Worm (Caenorhabditis elegans): ENCODE measurements around the gene madf-9.

Gene madf-9

DNA sequence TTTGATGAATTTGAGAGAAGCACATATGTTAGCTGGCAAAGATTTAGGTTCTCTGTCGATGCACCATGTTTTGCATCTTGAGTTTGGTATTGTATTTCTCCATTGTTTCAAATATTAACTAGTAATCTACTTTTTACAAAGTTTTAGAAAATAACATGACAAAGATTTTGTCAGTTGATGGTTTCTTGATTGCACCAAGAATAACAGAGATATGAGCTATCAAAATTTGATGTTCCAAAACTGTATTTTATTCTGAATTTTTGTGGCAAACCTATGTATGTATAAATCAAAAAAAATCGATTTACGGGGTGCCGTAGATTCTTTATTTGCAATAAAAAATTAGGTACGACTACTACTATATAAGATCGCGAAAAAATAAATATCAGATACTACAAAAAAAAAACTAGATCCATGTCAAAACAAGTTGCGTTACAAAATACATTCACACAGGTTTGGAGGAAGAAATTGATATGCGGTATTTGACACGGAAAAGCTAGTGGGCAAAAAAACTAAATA lies 8.0 kb downstream of the madf-9 start:
- no peak for TF ChIP-seq unc-62 (GFP tag; optimal IDR thresholded peaks at IDR 0.05)
- no peak for TF ChIP-seq nhr-2 (tag; optimal IDR thresholded peaks at IDR 0.05)
- TF ChIP-seq lin-13 (tag; optimal IDR thresholded peaks at IDR 0.05): no peak
- TF ChIP-seq mep-1 (tag; optimal IDR thresholded peaks at IDR 0.05): no peak
- TF ChIP-seq ceh-83 (GFP tag; optimal IDR thresholded peaks at IDR 0.05): no peak
- no peak for TF ChIP-seq flh-1 (GFP tag; optimal IDR thresholded peaks at IDR 0.05)
- no peak for TF ChIP-seq nhr-12 (tag; optimal IDR thresholded peaks at IDR 0.05)

DNA sequence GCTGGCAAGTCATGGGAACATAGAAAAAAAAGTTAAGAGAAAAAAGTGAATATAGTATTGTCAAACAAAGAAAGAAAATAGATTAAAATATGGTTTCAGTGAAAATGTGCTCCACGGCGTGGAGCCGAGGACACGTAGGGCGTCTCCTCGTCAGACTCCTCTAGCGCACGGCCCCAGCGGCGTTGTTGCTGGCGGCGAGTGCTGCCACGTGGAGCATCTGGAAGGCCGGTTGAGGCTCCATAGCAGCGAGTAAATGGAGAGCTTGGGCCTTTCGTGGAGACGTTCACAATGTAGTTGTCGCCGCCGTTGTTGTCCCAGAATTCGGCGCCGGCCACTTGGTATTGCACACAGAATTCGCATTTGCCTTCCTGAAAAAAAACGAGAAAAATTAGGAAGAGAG lies 8.6 kb downstream of the madf-9 start:
- no peak for TF ChIP-seq nhr-2 (tag; optimal IDR thresholded peaks at IDR 0.05)
- no peak for TF ChIP-seq hlh-1 (tag; optimal IDR thresholded peaks at IDR 0.05)
- TF ChIP-seq ceh-39 (tag; optimal IDR thresholded peaks at IDR 0.05): no peak
- no peak for TF ChIP-seq nhr-76 (tag; optimal IDR thresholded peaks at IDR 0.05)
- TF ChIP-seq tbx-8 (GFP tag; optimal IDR thresholded peaks at IDR 0.05): no peak
- no peak for TF ChIP-seq ces-1 (GFP tag; optimal IDR thresholded peaks at IDR 0.05)
- TF ChIP-seq ceh-43 (GFP tag; optimal IDR thresholded peaks at IDR 0.05): no peak
- no peak for TF ChIP-seq lin-32 (GFP tag; optimal IDR thresholded peaks at IDR 0.05)
- no peak for TF ChIP-seq sem-2 (GFP tag; optimal IDR thresholded peaks at IDR 0.05)
- no peak for TF ChIP-seq snpc-4 (tag; optimal IDR thresholded peaks at IDR 0.05)
- no peak for TF ChIP-seq ceh-83 (GFP tag; optimal IDR thresholded peaks at IDR 0.05)
- no peak for TF ChIP-seq mep-1 (tag; optimal IDR thresholded peaks at IDR 0.05)
- no peak for TF ChIP-seq cnd-1 (tag; optimal IDR thresholded peaks at IDR 0.05)

DNA sequence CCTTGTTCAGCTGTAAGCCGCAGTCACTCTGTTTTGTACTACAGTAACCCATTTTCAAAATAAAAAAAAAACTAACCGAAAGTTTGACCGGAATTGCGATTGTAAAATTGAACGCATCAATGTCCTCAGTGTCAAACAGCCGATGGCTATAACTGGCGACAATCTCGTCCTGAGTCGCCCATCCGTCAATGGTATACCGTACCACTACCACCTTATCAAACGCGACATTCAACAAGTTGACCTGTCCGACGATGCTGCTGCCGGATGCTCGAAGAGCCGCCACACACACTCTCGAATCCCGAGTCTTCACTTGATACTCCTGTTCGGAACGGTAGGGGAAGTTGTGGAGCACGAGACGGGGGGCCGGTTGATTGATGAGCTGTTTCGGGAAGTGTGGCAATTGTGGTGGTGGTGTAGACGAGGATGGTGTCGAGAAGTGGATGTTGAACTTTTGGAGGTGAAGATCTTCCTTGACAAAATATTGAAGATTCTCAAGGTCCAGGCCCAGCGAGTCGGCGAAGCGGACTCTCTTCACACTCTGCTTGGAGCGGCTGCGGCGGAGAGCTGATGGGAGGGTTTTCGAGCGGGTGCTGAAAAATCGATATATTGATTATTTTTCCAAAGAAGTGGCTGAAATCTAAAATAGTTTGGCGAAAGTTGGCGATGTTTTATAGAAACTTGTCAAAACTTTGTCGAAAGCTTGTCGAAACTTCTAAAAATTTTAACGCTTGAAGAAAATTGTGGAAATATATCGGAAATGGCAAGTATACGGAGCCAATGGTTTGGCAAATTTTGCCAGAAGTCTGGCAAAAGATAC lies 9.7 kb downstream of the madf-9 start:
- TF ChIP-seq snpc-4 (tag; optimal IDR thresholded peaks at IDR 0.05): no peak
- TF ChIP-seq drap-1 (GFP tag; optimal IDR thresholded peaks at IDR 0.05): no peak
- no peak for TF ChIP-seq nhr-2 (tag; optimal IDR thresholded peaks at IDR 0.05)
- no peak for TF ChIP-seq flh-1 (GFP tag; optimal IDR thresholded peaks at IDR 0.05)
- TF ChIP-seq ceh-39 (tag; optimal IDR thresholded peaks at IDR 0.05): no peak
- TF ChIP-seq elt-1 (tag; optimal IDR thresholded peaks at IDR 0.05; ENCODE audit: borderline replicate concordance, insufficient read depth): no peak
- TF ChIP-seq lsy-2 (tag; optimal IDR thresholded peaks at IDR 0.05): no peak
- TF ChIP-seq ham-2 (GFP tag; optimal IDR thresholded peaks at IDR 0.05): no peak

DNA sequence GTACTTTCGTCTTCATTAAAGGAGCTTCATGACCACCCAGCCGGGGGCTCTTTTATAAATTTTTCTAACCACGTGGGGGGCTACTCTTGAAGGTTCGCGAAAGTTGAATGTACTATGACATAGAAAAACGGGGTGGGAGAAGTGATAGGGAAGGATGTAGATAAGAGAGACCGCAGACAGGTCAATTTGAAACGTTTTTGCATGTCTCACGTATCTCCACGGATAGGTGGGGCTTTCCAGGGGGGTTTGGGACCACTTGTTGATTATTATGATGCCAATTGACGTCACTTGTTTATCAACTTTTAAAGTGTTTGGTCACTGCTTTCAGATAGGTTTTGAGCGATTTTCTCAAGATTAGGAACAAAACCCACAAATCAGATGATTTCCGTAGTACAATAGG lies 10.7 kb downstream of the madf-9 start:
- no peak for TF ChIP-seq snpc-4 (tag; optimal IDR thresholded peaks at IDR 0.05)
- TF ChIP-seq cnd-1 (tag; optimal IDR thresholded peaks at IDR 0.05): no peak
- no peak for TF ChIP-seq blmp-1 (tag; optimal IDR thresholded peaks at IDR 0.05)
- TF ChIP-seq unc-120 (tag; optimal IDR thresholded peaks at IDR 0.05; ENCODE audit: poor library complexity, severe bottlenecking): peak; percentile 59
- peak; percentile 52 for TF ChIP-seq hlh-1 (tag; optimal IDR thresholded peaks at IDR 0.05)
- TF ChIP-seq elt-3 (tag; optimal IDR thresholded peaks at IDR 0.05): no peak
- TF ChIP-seq mep-1 (tag; optimal IDR thresholded peaks at IDR 0.05): no peak

- TF ChIP-seq flh-1 (GFP tag; optimal IDR thresholded peaks at IDR 0.05) (no peak), nhr-76 (tag; optimal IDR thresholded peaks at IDR 0.05) (no peak), mls-2 (tag; optimal IDR thresholded peaks at IDR 0.05) (no peak), drap-1 (GFP tag; optimal IDR thresholded peaks at IDR 0.05) (no peak), nhr-28 (tag; optimal IDR thresholded peaks at IDR 0.05) (no peak), ham-2 (GFP tag; optimal IDR thresholded peaks at IDR 0.05) (peak; percentile 15), M03D4.4 (tag; optimal IDR thresholded peaks at IDR 0.05) (peak; percentile 6), lin-32 (GFP tag; optimal IDR thresholded peaks at IDR 0.05) (no peak), pha-4 (tag; optimal IDR thresholded peaks at IDR 0.05) (no peak), unc-120 (tag; optimal IDR thresholded peaks at IDR 0.05; ENCODE audit: poor library complexity, severe bottlenecking) (no peak)
These were observed 11.9 kb downstream of the madf-9 start, which contains the start of gene CC8.2 for ce11 chrIV:3648634-3649240. TSS of gene CC8.2 (minus strand) at chrIV:3648684.

Measured in whole organism, mixed stage, embryonic.